Fruit fly (Drosophila melanogaster) whole organism, embryonic: ENCODE measurements around the gene Orct2.

Experiments
- Atf-2 ChIP-seq: fragments of 200-800 bp; sonication (Bioruptor generic); optimal IDR thresholded peaks from 2 replicates; lab custom pipeline; 2016; ENCODE audit warnings: missing biosample characterization, missing genetic modification characterization
- CG10209 ChIP-seq: fragments of 200-800 bp; sonication (Bioruptor generic); optimal IDR thresholded peaks from 3 replicates; lab custom pipeline; 2017; ENCODE audit warnings: missing biosample characterization, mild to moderate bottlenecking, missing genetic modification characterization, missing genetic modification reagents
- CG10274 ChIP-seq: fragments of 200-800 bp; sonication (Bioruptor generic); optimal IDR thresholded peaks from 3 replicates; lab custom pipeline; 2017; ENCODE audit warnings: missing biosample characterization, mild to moderate bottlenecking, missing genetic modification characterization
- CG10321 ChIP-seq: fragments of 200-800 bp; sonication (Bioruptor generic); IDR thresholded peaks from 2 replicates; pipeline ENCODE4 v1.3.6; 2022; ENCODE audit warnings: missing biosample characterization, missing genetic modification characterization
- CG11456 ChIP-seq: fragments of 200-800 bp; sonication (Bioruptor generic); IDR thresholded peaks from 3 replicates; pipeline ENCODE4 v1.3.6; 2022; ENCODE audit warnings: missing biosample characterization, missing genetic modification characterization
- CG13424 ChIP-seq: fragments of 200-800 bp; sonication (Bioruptor generic); optimal IDR thresholded peaks from 2 replicates; lab custom pipeline; 2019; ENCODE audit warnings: missing biosample characterization, mild to moderate bottlenecking, missing genetic modification characterization, moderate library complexity
- CG1603 ChIP-seq: fragments of 200-800 bp; sonication (Bioruptor generic); optimal IDR thresholded peaks from 2 replicates; lab custom pipeline; 2019; ENCODE audit warnings: missing biosample characterization, mild to moderate bottlenecking, missing genetic modification characterization, moderate library complexity
- CG33557 ChIP-seq: fragments of 200-800 bp; sonication (Bioruptor generic); optimal IDR thresholded peaks from 2 replicates; lab custom pipeline; 2019; ENCODE audit warnings: missing biosample characterization, mild to moderate bottlenecking, missing genetic modification characterization, moderate library complexity
- CG3407 ChIP-seq: fragments of 200-800 bp; sonication (Bioruptor generic); optimal IDR thresholded peaks from 2 replicates; lab custom pipeline; 2018; ENCODE audit warnings: missing biosample characterization, mild to moderate bottlenecking, missing genetic modification characterization
- CG3838 ChIP-seq: fragments of 200-800 bp; sonication (Bioruptor generic); optimal IDR thresholded peaks from 3 replicates; lab custom pipeline; 2016; ENCODE audit warnings: missing biosample characterization, missing genetic modification characterization
- CG42726 ChIP-seq: fragments of 200-800 bp; sonication (Bioruptor generic); IDR thresholded peaks from 2 replicates; pipeline ENCODE4 v1.3.6; 2022; ENCODE audit warnings: missing biosample characterization, missing genetic modification characterization; ENCODE audit not compliant: partially characterized antibody
- CG43689 ChIP-seq: fragments of 200-800 bp; sonication (Bioruptor generic); IDR thresholded peaks from 2 replicates; pipeline ENCODE4 v1.3.6; 2022; ENCODE audit warnings: missing biosample characterization, missing genetic modification characterization
- CG4404 ChIP-seq: fragments of 200-800 bp; sonication (Bioruptor generic); IDR thresholded peaks from 2 replicates; pipeline ENCODE4 v1.3.6; 2022; ENCODE audit warnings: missing biosample characterization, missing genetic modification characterization
- CG4820 ChIP-seq: fragments of 200-800 bp; sonication (Bioruptor generic); optimal IDR thresholded peaks from 3 replicates; lab custom pipeline; 2016; ENCODE audit warnings: missing biosample characterization, missing genetic modification characterization
- CG6689 ChIP-seq: fragments of 200-800 bp; sonication (Bioruptor generic); IDR thresholded peaks from 2 replicates; pipeline ENCODE4 v1.3.6; 2022; ENCODE audit warnings: missing biosample characterization, missing genetic modification characterization
- CG7839 ChIP-seq: fragments of 200-800 bp; sonication (Bioruptor generic); optimal IDR thresholded peaks from 3 replicates; lab custom pipeline; 2018; ENCODE audit warnings: missing biosample characterization, mild to moderate bottlenecking, missing genetic modification characterization, moderate library complexity
- CG9817 ChIP-seq: fragments of 200-800 bp; sonication (Bioruptor generic); optimal IDR thresholded peaks from 2 replicates; lab custom pipeline; 2018; ENCODE audit warnings: missing biosample characterization, mild to moderate bottlenecking, missing genetic modification characterization, moderate library complexity
- CG9876 ChIP-seq: fragments of 200-800 bp; sonication (Bioruptor generic); optimal IDR thresholded peaks from 2 replicates; lab custom pipeline; 2016; ENCODE audit warnings: missing biosample characterization, missing genetic modification characterization
- CHES-1-like ChIP-seq: fragments of 200-800 bp; sonication (Bioruptor generic); optimal IDR thresholded peaks from 2 replicates; lab custom pipeline; 2016; ENCODE audit warnings: missing biosample characterization, missing genetic modification characterization
- CTCF ChIP-seq: fragments of 200-800 bp; sonication (Bioruptor generic); optimal IDR thresholded peaks from 2 replicates; lab custom pipeline; 2017; ENCODE audit warnings: missing biosample characterization, mild to moderate bottlenecking, missing genetic modification characterization, moderate library complexity
- CkIIα-i1 ChIP-seq: fragments of 200-800 bp; sonication (Bioruptor generic); IDR thresholded peaks from 2 replicates; pipeline ENCODE4 v1.3.6; 2022; ENCODE audit warnings: missing biosample characterization, missing genetic modification characterization
- CrebB ChIP-seq: fragments of 200-800 bp; sonication (Bioruptor generic); optimal IDR thresholded peaks from 3 replicates; lab custom pipeline; 2018; ENCODE audit warnings: missing biosample characterization, mild to moderate bottlenecking, missing genetic modification characterization
- D ChIP-seq, 2 experiments: fragments of 200-800 bp in 1 of 2; fragments of >200 bp in 1 of 2; sonication (Bioruptor generic) in 1 of 2; optimal IDR thresholded peaks; 2 replicates in 1 of 2; 3 replicates in 1 of 2; lab custom pipeline; 2017; ENCODE audit warnings: mild to moderate bottlenecking in 1 of 2, missing biosample characterization in 1 of 2, missing genetic modification characterization in 1 of 2, missing genetic modification reagents in 1 of 2
- Deaf1 ChIP-seq: fragments of 200-800 bp; optimal IDR thresholded peaks from 3 replicates; lab custom pipeline; 2019; ENCODE audit warnings: missing biosample characterization, mild to moderate bottlenecking, missing genetic modification characterization, moderate library complexity
- ERR ChIP-seq: fragments of 200-800 bp; sonication (Bioruptor generic); optimal IDR thresholded peaks from 2 replicates; lab custom pipeline; 2016; ENCODE audit warnings: missing biosample characterization, missing genetic modification characterization
- Fer3 ChIP-seq: fragments of 200-800 bp; sonication (Bioruptor generic); optimal IDR thresholded peaks from 2 replicates; lab custom pipeline; 2018; ENCODE audit warnings: missing biosample characterization, mild to moderate bottlenecking, missing genetic modification characterization, moderate library complexity
- HmgD ChIP-seq: fragments of 200-800 bp; sonication (Bioruptor generic); optimal IDR thresholded peaks from 3 replicates; lab custom pipeline; 2016; ENCODE audit warnings: missing biosample characterization, missing genetic modification characterization
- Hmr ChIP-seq: fragments of 200-800 bp; sonication (Bioruptor generic); optimal IDR thresholded peaks from 3 replicates; lab custom pipeline; 2017; ENCODE audit warnings: mild to moderate bottlenecking, missing biosample characterization, missing genetic modification reagents, missing genetic modification characterization
- Jarid2 ChIP-seq: fragments of 200-800 bp; sonication (Bioruptor generic); optimal IDR thresholded peaks from 3 replicates; lab custom pipeline; 2017; ENCODE audit warnings: mild to moderate bottlenecking, missing biosample characterization, missing genetic modification reagents, missing genetic modification characterization
- Lim3 ChIP-seq: fragments of 200-800 bp; sonication (Bioruptor generic); IDR thresholded peaks from 2 replicates; pipeline ENCODE4 v1.3.6; 2022; ENCODE audit warnings: missing biosample characterization, missing genetic modification characterization
- Max ChIP-seq: fragments of 200-800 bp; sonication (Bioruptor generic); optimal IDR thresholded peaks from 2 replicates; lab custom pipeline; 2016; ENCODE audit warnings: missing biosample characterization, mild to moderate bottlenecking, missing genetic modification characterization
- Oaz ChIP-seq: fragments of 200-800 bp; sonication (Bioruptor generic); IDR thresholded peaks from 2 replicates; pipeline ENCODE4 v1.3.6; 2022; ENCODE audit warnings: missing biosample characterization, missing genetic modification characterization
- Optix ChIP-seq: fragments of 200-800 bp; sonication (Bioruptor generic); IDR thresholded peaks from 3 replicates; pipeline ENCODE4 v1.3.6; 2022; ENCODE audit warnings: missing biosample characterization, missing genetic modification characterization
- Rx ChIP-seq: fragments of 200-800 bp; sonication (Bioruptor generic); IDR thresholded peaks from 2 replicates; pipeline ENCODE4 v1.3.6; 2022; ENCODE audit warnings: missing biosample characterization, missing genetic modification characterization
- al ChIP-seq: fragments of 200-800 bp; sonication (Bioruptor generic); IDR thresholded peaks from 2 replicates; pipeline ENCODE4 v1.3.6; 2022; ENCODE audit warnings: missing biosample characterization, missing genetic modification characterization
- ap ChIP-seq: fragments of 200-800 bp; sonication (Bioruptor generic); IDR thresholded peaks from 2 replicates; pipeline ENCODE4 v1.3.6; 2022; ENCODE audit warnings: missing biosample characterization, missing genetic modification characterization
- cad ChIP-seq: fragments of >200 bp; optimal IDR thresholded peaks from 2 replicates; lab custom pipeline; 2017; ENCODE audit warnings: missing biosample characterization, missing genetic modification characterization
- chif ChIP-seq, 2 experiments: fragments of 200-800 bp; sonication (Bioruptor generic); optimal IDR thresholded peaks; 3 replicates each; lab custom pipeline; 2016; ENCODE audit warnings: missing biosample characterization in 2 of 2, missing genetic modification characterization in 2 of 2
- crc ChIP-seq: fragments of 200-800 bp; sonication (Bioruptor generic); optimal IDR thresholded peaks from 2 replicates; lab custom pipeline; 2016; ENCODE audit warnings: missing biosample characterization, missing genetic modification characterization
- croc ChIP-seq: fragments of 200-800 bp; sonication (Bioruptor generic); conservative IDR thresholded peaks from 3 replicates; pipeline ENCODE4 v1.3.6; 2022; ENCODE audit warnings: missing biosample characterization, missing genetic modification characterization
- crol ChIP-seq: fragments of 200-800 bp; sonication (Bioruptor generic); IDR thresholded peaks from 2 replicates; pipeline ENCODE4 v1.3.6; 2022; ENCODE audit warnings: missing biosample characterization, missing genetic modification characterization
- danr ChIP-seq: fragments of 200-800 bp; sonication (Bioruptor generic); IDR thresholded peaks from 2 replicates; pipeline ENCODE4 v1.3.6; 2022; ENCODE audit warnings: missing biosample characterization, missing genetic modification characterization
- disco-r ChIP-seq: fragments of 200-800 bp; sonication (Bioruptor generic); optimal IDR thresholded peaks from 2 replicates; lab custom pipeline; 2016; ENCODE audit warnings: missing biosample characterization, missing genetic modification characterization
- dpn ChIP-seq, 2 experiments: fragments of 200-800 bp; sonication (Bioruptor generic); optimal IDR thresholded peaks; 3 replicates each; lab custom pipeline; 2016; ENCODE audit warnings: missing biosample characterization in 2 of 2, missing genetic modification characterization in 2 of 2
- en ChIP-seq: fragments of 200-800 bp; sonication (Bioruptor generic); optimal IDR thresholded peaks from 2 replicates; lab custom pipeline; 2016; ENCODE audit warnings: missing biosample characterization, missing genetic modification characterization
- gro ChIP-seq: fragments of 200-800 bp; sonication (Bioruptor generic); optimal IDR thresholded peaks from 2 replicates; lab custom pipeline; 2016; ENCODE audit warnings: missing biosample characterization, missing genetic modification characterization
- ham ChIP-seq: fragments of 200-800 bp; sonication (Bioruptor generic); IDR thresholded peaks from 2 replicates; pipeline ENCODE4 v1.3.6; 2022; ENCODE audit warnings: missing biosample characterization, missing genetic modification characterization
- mirr ChIP-seq: fragments of 200-800 bp; sonication (Bioruptor generic); optimal IDR thresholded peaks from 3 replicates; lab custom pipeline; 2018; ENCODE audit warnings: missing biosample characterization, mild to moderate bottlenecking, missing genetic modification characterization
- onecut ChIP-seq: fragments of 200-800 bp; sonication (Bioruptor generic); IDR thresholded peaks from 2 replicates; pipeline ENCODE4 v1.3.6; 2022; ENCODE audit warnings: missing biosample characterization, missing genetic modification characterization
- repo ChIP-seq: fragments of 200-800 bp; sonication (Bioruptor generic); optimal IDR thresholded peaks from 2 replicates; lab custom pipeline; 2016; ENCODE audit warnings: missing biosample characterization, missing genetic modification characterization
- slbo ChIP-seq: fragments of 200-800 bp; sonication (Bioruptor generic); IDR thresholded peaks from 2 replicates; pipeline ENCODE4 v1.3.6; 2022; ENCODE audit warnings: missing biosample characterization, missing genetic modification characterization
- zen2 ChIP-seq: fragments of 200-800 bp; sonication (Bioruptor generic); IDR thresholded peaks from 3 replicates; pipeline ENCODE4 v1.3.6; 2022; ENCODE audit warnings: missing biosample characterization, missing genetic modification characterization; ENCODE audit not compliant: partially characterized antibody

The Orct2 gene

DNA sequence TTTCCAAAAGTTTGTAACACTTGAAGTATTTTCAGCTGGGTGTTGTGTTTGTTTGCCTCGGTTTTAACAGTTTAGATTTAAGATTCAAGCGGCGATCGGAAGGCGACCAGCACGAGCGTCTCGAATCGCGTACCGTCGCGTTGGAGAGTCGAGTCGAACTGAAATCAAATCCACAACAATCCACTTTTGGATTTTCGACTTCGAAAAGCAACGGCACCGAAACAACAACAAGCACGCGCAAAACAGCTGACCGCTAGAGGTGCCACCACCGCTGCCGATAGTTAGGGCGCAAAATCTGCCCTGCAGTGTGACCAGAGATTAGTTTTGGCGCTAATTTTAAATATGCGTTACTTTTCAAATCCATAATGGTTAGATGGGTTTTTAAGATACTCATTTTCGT is 1.8 kb upstream of the Orct2 start, which contains the start of gene jar (continued):
- TF ChIP-seq crc (GFP tag; lab: Kevin White, UChicago) (no peak), CG33557 (GFP tag; lab: Kevin White, UChicago) (no peak), Max (GFP tag; lab: Kevin White, UChicago) (no peak), CG3838 (GFP tag; lab: Kevin White, UChicago) (no peak), CG11456 (GFP tag; lab: Robert Waterston, UW) (no peak), gro (GFP tag; lab: Kevin White, UChicago) (peak; percentile 32), danr (GFP tag; lab: Robert Waterston, UW) (no peak), CG6689 (GFP tag; lab: Robert Waterston, UW) (no peak), CG10209 (GFP tag; lab: Kevin White, UChicago) (peak; percentile 47), repo (no peak), CG13424 (no peak), CG10274 (GFP tag; lab: Kevin White, UChicago) (no peak), CrebB (tag; lab: Kevin White, UChicago) (peak; percentile 70), chif (GFP tag; optimal IDR thresholded peaks at IDR 0.05; lab: Kevin White, UChicago) (no peak), cad (GFP tag; lab: Kevin White, UChicago) (peak; percentile 23), ap (GFP tag; lab: Robert Waterston, UW) (no peak), zen2 (GFP tag; lab: Robert Waterston, UW) (peak; percentile 87), CG7839 (tag; lab: Kevin White, UChicago) (peak; percentile 25), Hmr (GFP tag; lab: Kevin White, UChicago) (peak; percentile 59), Oaz (GFP tag; lab: Robert Waterston, UW) (peak; percentile 41; the same call in 1 of the 2 replicates), Jarid2 (GFP tag; lab: Kevin White, UChicago) (peak; percentile 99), CG9817 (tag; lab: Kevin White, UChicago) (no peak), dpn (GFP tag; optimal IDR thresholded peaks at IDR 0.05; lab: Kevin White, UChicago) (peak in 1 of 2 experiments; percentile 7), CG42726 (peak; percentile 92), crol (GFP tag; lab: Robert Waterston, UW) (0 out of 2 replicates have a peak, but pooled peaks have one; percentile 9), HmgD (peak; percentile 28), Deaf1 (tag; lab: Kevin White, UChicago) (peak; percentile 61), al (GFP tag; lab: Robert Waterston, UW) (no peak), CG1603 (tag; lab: Kevin White, UChicago) (peak; percentile 90), CG4404 (GFP tag; lab: Robert Waterston, UW) (no peak), Rx (GFP tag; lab: Robert Waterston, UW) (no peak), mirr (GFP tag; lab: Kevin White, UChicago) (peak; percentile 69), Optix (GFP tag; lab: Robert Waterston, UW) (no peak; the same call in 2 of the 3 replicates), ERR (peak; percentile 6), Fer3 (tag; lab: Kevin White, UChicago) (peak; percentile 1), CG43689 (GFP tag; lab: Robert Waterston, UW) (no peak), CG3407 (GFP tag; lab: Kevin White, UChicago) (no peak), disco-r (GFP tag; lab: Kevin White, UChicago) (no peak), CG9876 (no peak), croc (GFP tag; lab: Robert Waterston, UW) (no peak), slbo (no peak), D (optimal IDR thresholded peaks at IDR 0.05; lab: Kevin White, UChicago) (peak; percentile 5), D (GFP tag; optimal IDR thresholded peaks at IDR 0.05; lab: Kevin White, UChicago) (no peak), CG4820 (GFP tag; lab: Kevin White, UChicago) (no peak), CHES-1-like (GFP tag; lab: Kevin White, UChicago) (peak; percentile 66), Lim3 (no peak), CG10321 (GFP tag; lab: Robert Waterston, UW) (no peak), onecut (GFP tag; lab: Robert Waterston, UW) (no peak), ham (no peak), en (no peak), CkIIα-i1 (GFP tag; lab: Robert Waterston, UW) (no peak), CTCF (peak; percentile 57), Atf-2 (no peak)
